Worm (Caenorhabditis elegans) whole organism, L2 larva: ENCODE data around the gene F42A9.17.

Experiments
- C34F6.9 ChIP-seq: fragments of 150-350 bp; optimal IDR thresholded peaks from 2 replicates; lab custom pipeline; 2014; ENCODE audit warnings: missing biosample characterization, missing genetic modification characterization
- R02D3.7 ChIP-seq: fragments of 150-350 bp; optimal IDR thresholded peaks from 2 replicates; lab custom pipeline; 2014; ENCODE audit warnings: missing biosample characterization, missing genetic modification characterization
- Y55F3AM.14 ChIP-seq: fragments of 200-800 bp; sonication (Bioruptor generic); optimal IDR thresholded peaks from 2 replicates; lab custom pipeline; 2018; ENCODE audit warnings: mild to moderate bottlenecking, missing genetic modification characterization, missing compliant biosample characterization
- alr-1 ChIP-seq: fragments of 150-350 bp; optimal IDR thresholded peaks from 2 replicates; lab custom pipeline; 2014; ENCODE audit warnings: missing biosample characterization, missing genetic modification characterization
- aly-2 ChIP-seq: fragments of 150-350 bp; optimal IDR thresholded peaks from 2 replicates; lab custom pipeline; 2014; ENCODE audit warnings: missing biosample characterization, missing genetic modification characterization
- ama-1 ChIP-seq: fragments of 150-350 bp; optimal IDR thresholded peaks from 2 replicates; lab custom pipeline; 2018; ENCODE audit warnings: inconsistent platforms
- blmp-1 ChIP-seq: sonication (generic microtip); optimal IDR thresholded peaks from 2 replicates; lab custom pipeline; 2017; ENCODE audit warnings: missing genetic modification characterization, mild to moderate bottlenecking, missing compliant biosample characterization, antibody characterized with exemption, moderate library complexity; ENCODE audit not compliant: insufficient read depth
- ceh-82 ChIP-seq: fragments of 150-350 bp; optimal IDR thresholded peaks from 2 replicates; lab custom pipeline; 2014; ENCODE audit warnings: missing biosample characterization, missing genetic modification characterization
- crh-2 ChIP-seq: sonication (generic microtip); optimal IDR thresholded peaks from 2 replicates; lab custom pipeline; 2017; ENCODE audit warnings: missing biosample characterization, missing genetic modification characterization
- dmd-4 ChIP-seq: sonication (generic microtip); optimal IDR thresholded peaks from 2 replicates; lab custom pipeline; 2017; ENCODE audit warnings: missing biosample characterization, missing genetic modification characterization
- fos-1 ChIP-seq: fragments of 150-350 bp; optimal IDR thresholded peaks from 2 replicates; lab custom pipeline; 2014; ENCODE audit warnings: missing biosample characterization, missing genetic modification characterization
- gmeb-1 ChIP-seq: fragments of 150-350 bp; optimal IDR thresholded peaks from 2 replicates; lab custom pipeline; 2014; ENCODE audit warnings: missing biosample characterization, missing genetic modification characterization
- lin-11 ChIP-seq: fragments of 150-350 bp; sonication (generic microtip); optimal IDR thresholded peaks from 2 replicates; lab custom pipeline; 2014; ENCODE audit warnings: missing biosample characterization, missing genetic modification characterization, inconsistent platforms, mixed read lengths
- lin-13 ChIP-seq: fragments of 150-350 bp; optimal IDR thresholded peaks from 2 replicates; lab custom pipeline; 2014; ENCODE audit warnings: missing biosample characterization, missing genetic modification reagents, missing genetic modification characterization
- lsy-2 ChIP-seq, 2 experiments: fragments of 150-350 bp in 1 of 2; sonication (generic microtip) in 1 of 2; optimal IDR thresholded peaks; 2 replicates each; lab custom pipeline; 2014 to 2017; ENCODE audit warnings: missing biosample characterization in 2 of 2, missing genetic modification characterization in 2 of 2
- mdl-1 ChIP-seq, 2 experiments: fragments of 150-350 bp in 1 of 2; sonication (generic microtip) in 1 of 2; optimal IDR thresholded peaks; 2 replicates each; lab custom pipeline; 2017; ENCODE audit warnings: missing biosample characterization in 2 of 2, missing genetic modification characterization in 2 of 2
- nhr-10 ChIP-seq: sonication (generic microtip); optimal IDR thresholded peaks from 2 replicates; lab custom pipeline; 2017; ENCODE audit warnings: missing biosample characterization, missing genetic modification characterization
- nhr-11 ChIP-seq: fragments of 150-350 bp; optimal IDR thresholded peaks from 2 replicates; lab custom pipeline; 2014; ENCODE audit warnings: missing biosample characterization, missing genetic modification characterization
- nhr-129 ChIP-seq: fragments of 150-350 bp; optimal IDR thresholded peaks from 2 replicates; lab custom pipeline; 2014; ENCODE audit warnings: missing biosample characterization, missing genetic modification characterization
- nhr-21 ChIP-seq: fragments of 150-350 bp; optimal IDR thresholded peaks from 2 replicates; lab custom pipeline; 2014; ENCODE audit warnings: missing biosample characterization, missing genetic modification characterization
- nhr-23 ChIP-seq: fragments of 150-350 bp; optimal IDR thresholded peaks from 2 replicates; lab custom pipeline; 2014; ENCODE audit warnings: missing biosample characterization, missing genetic modification reagents, missing genetic modification characterization
- nhr-237 ChIP-seq: fragments of 150-350 bp; optimal IDR thresholded peaks from 2 replicates; lab custom pipeline; 2014; ENCODE audit warnings: missing biosample characterization, missing genetic modification characterization
- nhr-77 ChIP-seq: fragments of 150-350 bp; optimal IDR thresholded peaks from 2 replicates; lab custom pipeline; 2014; ENCODE audit warnings: missing biosample characterization, missing genetic modification characterization
- peb-1 ChIP-seq: fragments of 150-350 bp; optimal IDR thresholded peaks from 2 replicates; lab custom pipeline; 2014; ENCODE audit warnings: missing biosample characterization, missing genetic modification characterization
- sem-4 ChIP-seq: fragments of 150-350 bp; optimal IDR thresholded peaks from 2 replicates; lab custom pipeline; 2014; ENCODE audit warnings: missing biosample characterization, missing genetic modification reagents, missing genetic modification characterization
- skn-1 ChIP-seq: sonication (generic microtip); optimal IDR thresholded peaks from 2 replicates; lab custom pipeline; 2017; ENCODE audit warnings: missing biosample characterization, missing genetic modification characterization
- sma-3 ChIP-seq: sonication (generic microtip); optimal IDR thresholded peaks from 2 replicates; lab custom pipeline; 2016; ENCODE audit warnings: missing genetic modification reagents, missing genetic modification characterization, missing compliant biosample characterization
- sma-9 ChIP-seq, 2 experiments: fragments of 150-350 bp in 1 of 2; sonication (generic microtip) in 1 of 2; optimal IDR thresholded peaks; 2 replicates each; lab custom pipeline; 2014 to 2016; ENCODE audit warnings: missing genetic modification characterization in 2 of 2, mild to moderate bottlenecking in 1 of 2, missing biosample characterization in 1 of 2, missing compliant biosample characterization in 1 of 2, missing genetic modification reagents in 1 of 2, moderate library complexity in 1 of 2
- snpc-4 ChIP-seq: fragments of 150-350 bp; optimal IDR thresholded peaks from 2 replicates; lab custom pipeline; 2014; ENCODE audit warnings: missing biosample characterization, missing genetic modification characterization
- unc-55 ChIP-seq: fragments of 150-350 bp; sonication (generic microtip); optimal IDR thresholded peaks from 3 replicates; lab custom pipeline; 2014; ENCODE audit warnings: missing biosample characterization, missing genetic modification reagents, missing genetic modification characterization
- ztf-1 ChIP-seq: fragments of 200-800 bp; sonication (Bioruptor generic); conservative IDR thresholded peaks from 2 replicates; pipeline ENCODE4 v1.3.6; 2022; ENCODE audit warnings: missing genetic modification characterization, missing compliant biosample characterization
- ztf-11 ChIP-seq: sonication (generic microtip); optimal IDR thresholded peaks from 2 replicates; lab custom pipeline; 2017; ENCODE audit warnings: missing biosample characterization, missing genetic modification characterization
- ztf-4 ChIP-seq: fragments of 150-350 bp; optimal IDR thresholded peaks from 2 replicates; lab custom pipeline; 2014; ENCODE audit warnings: missing biosample characterization, missing genetic modification characterization

The F42A9.17 gene

DNA sequence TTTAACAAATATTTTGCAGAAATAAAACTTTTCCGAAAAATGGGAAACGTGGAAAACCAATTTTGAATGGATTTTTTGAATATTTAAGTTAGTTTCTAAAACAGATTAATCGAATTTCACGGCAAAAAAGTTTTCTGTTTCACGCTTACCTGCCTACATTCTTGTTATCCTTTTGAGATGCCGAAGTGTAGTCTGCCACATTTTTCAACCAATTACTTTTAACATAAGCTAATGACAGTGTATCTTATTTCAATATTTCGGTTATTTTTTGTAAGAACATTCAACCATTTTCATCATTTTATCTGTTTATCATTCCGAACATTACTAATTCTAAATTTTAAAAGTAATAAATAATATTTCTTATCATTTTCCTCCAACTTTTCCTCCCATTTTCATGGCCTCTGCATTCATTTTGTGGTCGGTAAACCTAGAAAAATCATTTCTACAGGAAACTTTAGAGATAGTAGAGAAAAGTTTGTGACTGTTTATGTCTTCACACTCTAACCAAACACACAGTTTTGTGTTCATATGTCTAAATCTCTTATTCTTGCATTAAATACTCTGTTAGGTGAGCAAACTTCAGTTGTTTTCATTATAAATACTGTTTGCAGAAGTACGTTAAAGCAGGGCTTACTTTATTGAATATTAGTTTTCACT, at the start of gene F42A9.17, which contains the start of gene cyp-33E2:
TSS of gene F42A9.17 (minus strand) at position 51 of the 657 bp plus-strand sequence.
TSS of gene cyp-33E2 (plus strand) at position 449 of the 657 bp plus-strand sequence.
- TF ChIP-seq sma-3 (GFP tag; lab: Kevin White, UChicago), result no peak
- TF ChIP-seq lin-11 (tag; lab: Kevin White, UChicago), result no peak
- TF ChIP-seq nhr-77 (tag; lab: Kevin White, UChicago), result no peak
- no peak for TF ChIP-seq nhr-129 (tag; lab: Kevin White, UChicago)
- peak; percentile 21 for TF ChIP-seq gmeb-1 (tag; lab: Kevin White, UChicago)
- peak; percentile 12 for TF ChIP-seq sma-9 (GFP tag; optimal IDR thresholded peaks at IDR 0.05; lab: Kevin White, UChicago)
- TF ChIP-seq sma-9 (tag; optimal IDR thresholded peaks at IDR 0.05; lab: Kevin White, UChicago), result no peak
- TF ChIP-seq unc-55 (GFP tag; lab: Kevin White, UChicago), result no peak
- TF ChIP-seq fos-1 (tag; lab: Kevin White, UChicago), result peak; percentile 93
- TF ChIP-seq crh-2 (tag; lab: Kevin White, UChicago), result peak; percentile 35
- no peak for TF ChIP-seq ztf-4 (tag; lab: Kevin White, UChicago)
- TF ChIP-seq nhr-21 (tag; lab: Kevin White, UChicago), result no peak

DNA sequence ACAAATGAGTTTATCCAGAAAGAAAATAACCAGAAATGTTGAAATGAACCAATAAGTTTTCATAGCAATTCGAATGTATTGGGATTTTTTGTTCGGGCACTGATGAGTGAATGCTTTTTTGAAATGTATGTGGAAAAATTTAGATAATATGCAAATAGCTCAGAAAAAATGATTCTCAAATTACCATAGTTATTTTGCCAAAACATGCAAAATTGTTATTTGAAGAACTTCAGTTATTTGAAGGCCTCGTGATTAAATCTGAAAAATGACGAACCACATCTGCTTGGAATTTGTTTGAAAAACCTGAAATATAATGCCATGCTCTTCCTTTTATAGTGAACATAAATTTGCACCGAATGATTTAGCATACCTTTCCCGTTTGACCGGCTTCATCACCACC, 46.4 kb upstream of the F42A9.17 start, which contains the start of gene C49C8.6:
TSS of gene C49C8.6 (minus strand) at position 101 of the 400 bp plus-strand sequence.
- no peak for TF ChIP-seq nhr-21 (tag; lab: Kevin White, UChicago)
- TF ChIP-seq skn-1 (tag; lab: Kevin White, UChicago), result no peak
- TF ChIP-seq blmp-1 (tag; lab: Kevin White, UChicago), result no peak
- TF ChIP-seq ztf-11 (tag; lab: Kevin White, UChicago), result no peak
- TF ChIP-seq Y55F3AM.14 (GFP tag; lab: Kevin White, UChicago), result no peak
- TF ChIP-seq ztf-1 (GFP tag; lab: Robert Waterston, UW), result no peak

DNA sequence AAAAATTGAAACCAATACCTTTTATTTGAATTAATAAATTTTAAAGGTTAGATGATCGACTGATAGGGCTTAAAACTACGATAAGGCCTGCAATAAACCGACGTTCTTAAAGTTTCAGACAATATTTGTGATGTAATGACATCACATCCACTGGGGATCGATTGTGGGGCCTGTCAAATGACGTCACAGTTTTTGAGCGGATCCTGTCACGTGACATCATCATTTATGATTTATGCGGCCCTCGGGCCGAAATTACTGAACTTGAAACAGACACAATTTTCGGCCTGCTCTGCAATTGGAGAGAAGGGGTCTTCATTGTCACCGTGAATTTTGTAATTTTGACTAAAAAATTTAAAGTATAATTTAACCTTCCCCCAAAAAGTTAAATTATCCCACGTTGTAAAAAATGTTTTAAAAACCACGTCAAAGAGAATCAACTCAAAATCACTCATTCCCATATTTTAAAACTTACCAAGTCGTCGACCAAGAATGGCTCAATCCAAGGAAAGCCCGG, 42.4 kb upstream of the F42A9.17 start, which contains the start of gene C49C8.1:
TSS of gene C49C8.1 (plus strand) at position 464 of the 514 bp plus-strand sequence.
- TF ChIP-seq crh-2 (tag; lab: Kevin White, UChicago) (no peak), nhr-77 (tag; lab: Kevin White, UChicago) (no peak), ztf-4 (tag; lab: Kevin White, UChicago) (no peak), nhr-23 (tag; lab: Kevin White, UChicago) (no peak), snpc-4 (tag; lab: Kevin White, UChicago) (no peak), alr-1 (tag; lab: Kevin White, UChicago) (no peak), R02D3.7 (tag; lab: Kevin White, UChicago) (no peak), nhr-237 (no peak), Y55F3AM.14 (GFP tag; lab: Kevin White, UChicago) (no peak), gmeb-1 (tag; lab: Kevin White, UChicago) (no peak), mdl-1 (tag; optimal IDR thresholded peaks at IDR 0.05; lab: Kevin White, UChicago) (no peak), ztf-1 (GFP tag; lab: Robert Waterston, UW) (no peak), nhr-129 (tag; lab: Kevin White, UChicago) (no peak), sem-4 (no peak), peb-1 (tag; lab: Kevin White, UChicago) (no peak)

DNA sequence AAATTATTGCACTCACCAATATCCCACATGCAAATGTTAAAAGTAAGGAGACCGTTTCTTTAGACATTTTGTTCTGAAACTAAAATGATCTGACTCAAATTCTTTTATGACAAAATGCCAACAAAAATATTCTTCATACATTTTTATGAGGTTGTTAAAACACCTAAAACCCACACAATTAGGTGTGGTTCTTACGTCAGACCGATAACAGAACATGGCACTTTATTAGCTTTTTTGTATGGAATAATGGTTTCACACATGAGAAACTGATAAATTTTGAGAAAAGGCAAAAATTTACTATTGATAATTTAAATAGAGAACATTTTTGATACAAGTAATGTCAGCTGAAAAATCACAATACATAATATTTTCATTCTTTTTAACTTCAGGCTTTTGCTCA, 41.9 kb upstream of the F42A9.17 start, which contains the start of gene C49C8.5:
TSS of gene C49C8.5 (minus strand) at position 73 of the 400 bp plus-strand sequence.
- no peak for TF ChIP-seq nhr-11 (tag; lab: Kevin White, UChicago)
- peak; percentile 42 for TF ChIP-seq fos-1 (tag; lab: Kevin White, UChicago)

DNA sequence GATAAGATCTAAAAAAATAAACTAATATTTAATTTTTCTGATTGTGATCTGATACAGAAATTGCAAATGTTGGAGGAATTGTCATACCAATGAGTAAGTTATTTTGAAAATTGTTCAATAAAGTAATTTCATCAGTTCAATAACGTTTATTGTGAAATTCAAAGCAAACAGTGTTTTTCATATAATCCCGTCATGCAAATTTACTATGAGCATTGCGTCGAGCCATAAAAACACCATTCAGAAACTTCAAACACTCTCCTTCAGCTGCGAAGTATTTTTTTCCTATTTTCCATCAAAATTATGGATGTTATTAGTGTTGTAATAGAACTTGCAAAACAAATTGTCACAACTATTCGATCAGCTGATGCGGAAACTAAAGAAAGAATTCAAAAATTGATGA, 40.1 kb upstream of the F42A9.17 start, which contains the start of gene C49C8.8:
TSS of gene C49C8.8 (plus strand) at position 301 of the 400 bp plus-strand sequence.
- TF ChIP-seq dmd-4, result no peak
- no peak for TF ChIP-seq C34F6.9 (tag; lab: Kevin White, UChicago)
- no peak for TF ChIP-seq blmp-1 (tag; lab: Kevin White, UChicago)
- no peak for TF ChIP-seq ceh-82
- TF ChIP-seq crh-2 (tag; lab: Kevin White, UChicago), result no peak
- no peak for TF ChIP-seq aly-2
- TF ChIP-seq lin-13 (GFP tag; lab: Kevin White, UChicago), result no peak
- no peak for TF ChIP-seq nhr-10 (tag; lab: Kevin White, UChicago)
- TF ChIP-seq ztf-1 (GFP tag; lab: Robert Waterston, UW), result no peak
- no peak for TF ChIP-seq ama-1 (lab: Kevin White, UChicago)
- no peak for TF ChIP-seq peb-1 (tag; lab: Kevin White, UChicago)
- TF ChIP-seq snpc-4 (tag; lab: Kevin White, UChicago), result no peak
- no peak for TF ChIP-seq gmeb-1 (tag; lab: Kevin White, UChicago)
- no peak for TF ChIP-seq sem-4
- TF ChIP-seq nhr-21 (tag; lab: Kevin White, UChicago), result no peak
- no peak for TF ChIP-seq skn-1 (tag; lab: Kevin White, UChicago)
- TF ChIP-seq lsy-2 (tag; optimal IDR thresholded peaks at IDR 0.05; lab: Kevin White, UChicago), result no peak
